Worm (Caenorhabditis elegans) whole organism, mixed stage, embryonic: Measurements from ENCODE around the gene ZK792.1.

Experiments used
- bed-3 ChIP-seq: fragments of 200-800 bp; sonication (Bioruptor generic); optimal IDR thresholded peaks from 3 replicates; lab custom pipeline; 2018; ENCODE audit warnings: mild to moderate bottlenecking, missing genetic modification characterization, moderate library complexity, missing compliant biosample characterization
- ceh-83 ChIP-seq: fragments of 200-800 bp; sonication (Bioruptor generic); optimal IDR thresholded peaks from 2 replicates; lab custom pipeline; 2018; ENCODE audit warnings: mild to moderate bottlenecking, missing genetic modification characterization, missing compliant biosample characterization
- lsy-2 ChIP-seq: fragments of 150-350 bp; optimal IDR thresholded peaks from 2 replicates; lab custom pipeline; 2014; ENCODE audit warnings: missing biosample characterization, missing genetic modification characterization
- mep-1 ChIP-seq: fragments of 150-350 bp; optimal IDR thresholded peaks from 2 replicates; lab custom pipeline; 2017; ENCODE audit warnings: missing biosample characterization, missing genetic modification reagents, missing genetic modification characterization, inconsistent platforms
- nhr-237 ChIP-seq: fragments of 150-350 bp; optimal IDR thresholded peaks from 2 replicates; lab custom pipeline; 2014; ENCODE audit warnings: missing biosample characterization, missing genetic modification characterization
- nhr-28 ChIP-seq: fragments of 150-350 bp; optimal IDR thresholded peaks from 2 replicates; lab custom pipeline; 2014; ENCODE audit warnings: missing biosample characterization, missing genetic modification characterization
- nhr-76 ChIP-seq: sonication (generic microtip); optimal IDR thresholded peaks from 2 replicates; lab custom pipeline; 2017; ENCODE audit warnings: missing biosample characterization, missing genetic modification characterization
- snpc-4 ChIP-seq: fragments of 150-350 bp; optimal IDR thresholded peaks from 2 replicates; lab custom pipeline; 2014; ENCODE audit warnings: missing biosample characterization, missing genetic modification characterization
- unc-62 ChIP-seq: fragments of 150-350 bp; optimal IDR thresholded peaks from 2 replicates; lab custom pipeline; 2014; ENCODE audit warnings: missing biosample characterization, missing genetic modification reagents, missing genetic modification characterization

ce11 chrIV:11622336-11622735 lies 37.3 kb upstream of the ZK792.1 start:
- TF ChIP-seq snpc-4 (tag; lab: Kevin White, UChicago) (no peak), nhr-237 (tag; lab: Kevin White, UChicago) (no peak), mep-1 (tag; lab: Kevin White, UChicago) (no peak), ceh-83 (no peak), unc-62 (GFP tag; lab: Kevin White, UChicago) (no peak), lsy-2 (no peak), nhr-28 (tag; lab: Kevin White, UChicago) (no peak), nhr-76 (tag; lab: Kevin White, UChicago) (no peak), bed-3 (GFP tag; lab: Kevin White, UChicago) (no peak)
